Worm (Caenorhabditis elegans): ENCODE results near the gene Y53G8AR.9.

Y53G8AR.9 gene

ce11 chrIII:3331767-3332166, 10.7 kb upstream of the Y53G8AR.9 start (continued):
- TF ChIP-seq B0035.1 (tag; optimal IDR thresholded peaks at IDR 0.05) (no peak), Y53G8AR.9 (GFP tag; conservative IDR thresholded peaks at IDR 0.05) (no peak), lin-26 (GFP tag; IDR thresholded peaks at IDR 0.05) (no peak), tbp1 (GFP tag; optimal IDR thresholded peaks at IDR 0.05) (no peak), unc-62 (GFP tag; optimal IDR thresholded peaks at IDR 0.05) (no peak), F22D6.2 (tag; optimal IDR thresholded peaks at IDR 0.05) (no peak), F33H1.4 (GFP tag; IDR thresholded peaks at IDR 0.05) (0 out of 2 replicates have a peak, but pooled peaks have one; percentile 6), snpc-4 (GFP tag; optimal IDR thresholded peaks at IDR 0.05) (no peak), snpc-4 (tag; optimal IDR thresholded peaks at IDR 0.05) (no peak), dox-1 (GFP tag; IDR thresholded peaks at IDR 0.05) (no peak), lin-40 (tag; optimal IDR thresholded peaks at IDR 0.05) (no peak), xnd-1 (tag; optimal IDR thresholded peaks at IDR 0.05) (peak; percentile 40), rpc-1 (optimal IDR thresholded peaks at IDR 0.05) (no peak), rpc-1 (tag; optimal IDR thresholded peaks at IDR 0.05) (no peak), somi-1 (GFP tag; optimal IDR thresholded peaks at IDR 0.05) (no peak), madf-3 (GFP tag; IDR thresholded peaks at IDR 0.05) (0 out of 2 replicates have a peak, but pooled peaks have one; percentile 38), sptf-2 (GFP tag; optimal IDR thresholded peaks at IDR 0.05) (no peak), F52B5.7 (tag; optimal IDR thresholded peaks at IDR 0.05) (no peak), pbrm-1 (GFP tag; IDR thresholded peaks at IDR 0.05) (no peak), nfya-2 (GFP tag; IDR thresholded peaks at IDR 0.05) (no peak), mel-28 (tag; optimal IDR thresholded peaks at IDR 0.05; ENCODE audit: borderline replicate concordance) (no peak), egl-18 (GFP tag; IDR thresholded peaks at IDR 0.05) (no peak), mxl-1 (tag; optimal IDR thresholded peaks at IDR 0.05) (no peak), F55B11.4 (tag; optimal IDR thresholded peaks at IDR 0.05; ENCODE audit: borderline replicate concordance, insufficient read depth) (no peak), hsf-1 (GFP tag; IDR thresholded peaks at IDR 0.05) (0 out of 2 replicates have a peak, but pooled peaks have one; percentile 30), ZK185.1 (tag; optimal IDR thresholded peaks at IDR 0.05; ENCODE audit: poor library complexity, severe bottlenecking) (no peak), dpl-1 (GFP tag; optimal IDR thresholded peaks at IDR 0.05) (no peak), mes-4 (tag; optimal IDR thresholded peaks at IDR 0.05) (no peak), egrh-3 (GFP tag; IDR thresholded peaks at IDR 0.05) (no peak), lin-54 (GFP tag; optimal IDR thresholded peaks at IDR 0.05) (peak; percentile 64), bed-2 (GFP tag; IDR thresholded peaks at IDR 0.05) (no peak), T26A5.8 (tag; optimal IDR thresholded peaks at IDR 0.05) (no peak), F57A8.1 (GFP tag; optimal IDR thresholded peaks at IDR 0.05) (no peak), madf-6 (GFP tag; IDR thresholded peaks at IDR 0.05) (no peak), athp-1 (tag; optimal IDR thresholded peaks at IDR 0.05) (no peak), cebp-2 (GFP tag; IDR thresholded peaks at IDR 0.05) (no peak), ets-4 (GFP tag; optimal IDR thresholded peaks at IDR 0.05) (no peak), lin-35 (GFP tag; optimal IDR thresholded peaks at IDR 0.05) (no peak), attf-3 (GFP tag; conservative IDR thresholded peaks at IDR 0.05) (no peak), bed-1 (GFP tag; IDR thresholded peaks at IDR 0.05) (no peak), C06A6.2 (GFP tag; conservative IDR thresholded peaks at IDR 0.05) (no peak), efl-1 (GFP tag; optimal IDR thresholded peaks at IDR 0.05) (peak; percentile 27), nfyb-1 (GFP tag; IDR thresholded peaks at IDR 0.05) (no peak), ztf-26 (tag; optimal IDR thresholded peaks at IDR 0.05) (no peak), snpc-1.1 (tag; optimal IDR thresholded peaks at IDR 0.05; ENCODE audit: insufficient read depth) (no peak), ceh-100 (GFP tag; IDR thresholded peaks at IDR 0.05) (no peak), Y95B8A.8 (GFP tag; IDR thresholded peaks at IDR 0.05) (no peak), aptf-3 (GFP tag; IDR thresholded peaks at IDR 0.05) (no peak), fkh-3 (tag; optimal IDR thresholded peaks at IDR 0.05) (no peak), hmg-1.2 (GFP tag; IDR thresholded peaks at IDR 0.05) (no peak)
